Worm (Caenorhabditis elegans): ENCODE measurements around the gene srg-59.

ce11 chrV:2740228-2740627 is 15.1 kb upstream of the srg-59 start, which contains the start of gene srg-61:
- no peak for TF ChIP-seq ztf-29 (GFP tag; IDR thresholded peaks at IDR 0.05)
- TF ChIP-seq cog-1 (tag; optimal IDR thresholded peaks at IDR 0.05), result no peak
- no peak for TF ChIP-seq flt-1 (GFP tag; IDR thresholded peaks at IDR 0.05)
- no peak for TF ChIP-seq ztf-23 (GFP tag; IDR thresholded peaks at IDR 0.05)
- TF ChIP-seq ref-1 (GFP tag; conservative IDR thresholded peaks at IDR 0.05), result no peak
